Worm (Caenorhabditis elegans): Measurements from ENCODE around the gene K09A9.8.

DNA sequence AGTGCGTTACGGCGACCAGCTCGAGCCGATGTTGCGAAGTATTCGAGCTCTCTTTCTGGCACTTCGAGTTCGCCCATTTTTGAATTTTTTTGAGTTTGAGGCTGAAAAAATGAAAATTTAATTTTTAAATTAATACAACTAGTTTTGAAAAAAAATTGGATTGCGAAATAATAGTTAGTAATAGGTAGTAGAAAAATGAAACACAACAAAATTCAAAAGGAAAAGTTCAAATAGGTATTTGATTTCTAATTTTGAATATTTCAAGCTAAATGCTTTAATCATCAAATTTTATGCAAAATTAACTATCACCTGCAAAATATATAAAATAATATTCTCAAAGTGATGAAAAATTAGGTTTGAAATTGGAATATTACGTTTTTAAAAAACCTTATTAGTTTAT, 33.4 kb upstream of the K09A9.8 start, which contains the start of gene K09E9.4:
- TF ChIP-seq ztf-29 (GFP tag; IDR thresholded peaks at IDR 0.05), result no peak
- no peak for TF ChIP-seq klf-2 (GFP tag; conservative IDR thresholded peaks at IDR 0.05)
- TF ChIP-seq tab-1 (GFP tag; IDR thresholded peaks at IDR 0.05), result no peak
- TF ChIP-seq ref-1 (GFP tag; conservative IDR thresholded peaks at IDR 0.05), result no peak

Data from whole organism, midembryonic.